1 fruit fly cellular context compared by ENCODE assay signal in the genomic region with DNA sequence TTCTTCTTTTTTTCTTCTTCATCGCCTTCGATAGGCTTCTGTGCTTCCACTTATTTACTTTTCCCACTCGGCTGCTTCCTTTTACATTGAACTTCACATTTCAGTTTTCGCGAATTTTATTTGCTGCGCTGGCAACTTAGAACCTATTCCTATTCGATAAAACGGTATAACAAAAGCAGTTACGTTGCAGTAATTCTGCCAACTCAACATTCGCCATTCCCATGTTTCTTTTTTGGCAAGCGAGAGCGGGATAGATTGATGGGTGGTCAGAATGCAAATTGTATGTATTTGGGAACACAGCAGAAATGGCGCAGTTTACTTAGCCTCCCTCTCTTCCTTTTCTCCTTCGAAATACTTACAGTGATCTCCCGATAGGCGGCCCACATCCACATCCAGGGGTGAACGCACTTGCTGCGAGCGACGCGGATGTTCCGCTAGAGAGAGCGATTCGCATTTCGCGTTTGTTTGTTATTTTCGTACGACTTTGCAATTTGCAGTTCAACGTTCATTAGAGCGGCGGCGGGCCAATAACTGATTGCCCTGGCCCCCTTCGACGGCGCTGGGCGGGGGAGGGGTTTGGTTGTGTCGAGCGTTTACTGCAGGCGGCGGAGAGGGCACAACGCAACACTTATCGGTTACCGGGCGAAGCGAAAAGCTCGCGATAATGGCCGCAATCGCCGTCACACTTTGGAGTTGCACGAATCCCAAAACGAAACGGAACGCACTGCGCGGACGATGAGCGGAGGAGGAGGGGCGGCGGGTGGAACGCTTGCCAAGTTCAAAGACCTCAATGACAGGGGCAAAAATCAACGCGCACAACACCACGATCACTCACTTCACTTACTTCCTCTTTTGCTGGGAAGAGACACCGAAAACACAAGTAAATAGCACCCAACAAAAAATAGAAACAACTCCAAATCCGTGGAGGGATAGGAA.
TF ChIP-seq lines count a peak whose summit lies in the region.

No protein-coding gene starts in this region.

TF ChIP-seq in whole organism, prepupa, 60 proteins besides CTCF, POLR2A, EP300 and RAD21 (continued from another document):
- no peak for TF ChIP-seq Eip75B (GFP tag; optimal IDR thresholded peaks at IDR 0.05; lab: Kevin White, UChicago)
- no peak for TF ChIP-seq CG3919 (GFP tag; optimal IDR thresholded peaks at IDR 0.05; lab: Kevin White, UChicago)
- no peak for TF ChIP-seq fkh (GFP tag; optimal IDR thresholded peaks at IDR 0.05; lab: Kevin White, UChicago)
- peak; percentile 40 for TF ChIP-seq pdm3 (GFP tag; optimal IDR thresholded peaks at IDR 0.05; lab: Kevin White, UChicago)
- TF ChIP-seq CG6792 (GFP tag; optimal IDR thresholded peaks at IDR 0.05; lab: Kevin White, UChicago): no peak
- TF ChIP-seq Hr4 (GFP tag; optimal IDR thresholded peaks at IDR 0.05; lab: Kevin White, UChicago): peak; percentile 40
- no peak for TF ChIP-seq CG9139 (GFP tag; optimal IDR thresholded peaks at IDR 0.05; lab: Kevin White, UChicago)
- no peak for TF ChIP-seq CG8632 (GFP tag; optimal IDR thresholded peaks at IDR 0.05; lab: Kevin White, UChicago)
- TF ChIP-seq CG1621 (tag; optimal IDR thresholded peaks at IDR 0.05; lab: Kevin White, UChicago): no peak
- no peak for TF ChIP-seq dac (GFP tag; optimal IDR thresholded peaks at IDR 0.05; lab: Kevin White, UChicago)
- TF ChIP-seq CG6808 (GFP tag; optimal IDR thresholded peaks at IDR 0.05; lab: Kevin White, UChicago): no peak
- peak; percentile 39 for TF ChIP-seq CG32006 (GFP tag; optimal IDR thresholded peaks at IDR 0.05; lab: Kevin White, UChicago)
- TF ChIP-seq eg (GFP tag; IDR thresholded peaks at IDR 0.05; lab: Robert Waterston, UW): peak; percentile 53; the same call in 2 of the 3 replicates
- TF ChIP-seq fd59A (GFP tag; optimal IDR thresholded peaks at IDR 0.05; lab: Kevin White, UChicago): no peak
- no peak for TF ChIP-seq Blimp-1 (GFP tag; optimal IDR thresholded peaks at IDR 0.05; lab: Kevin White, UChicago)
- peak; percentile 90 for TF ChIP-seq vri (GFP tag; optimal IDR thresholded peaks at IDR 0.05; lab: Kevin White, UChicago)
- no peak for TF ChIP-seq CG11294 (GFP tag; IDR thresholded peaks at IDR 0.05; lab: Robert Waterston, UW)
- no peak for TF ChIP-seq CG4318 (GFP tag; optimal IDR thresholded peaks at IDR 0.05; lab: Kevin White, UChicago)
- peak; percentile 1 for TF ChIP-seq CG10669 (GFP tag; optimal IDR thresholded peaks at IDR 0.05; lab: Kevin White, UChicago)
- TF ChIP-seq achi (GFP tag; optimal IDR thresholded peaks at IDR 0.05; lab: Kevin White, UChicago): no peak
- peak; percentile 53 for TF ChIP-seq CG15336 (GFP tag; IDR thresholded peaks at IDR 0.05; lab: Robert Waterston, UW)
- TF ChIP-seq Eip78C (GFP tag; lab: Kevin White, UChicago): peak; percentile 19
- TF ChIP-seq ss (GFP tag; optimal IDR thresholded peaks at IDR 0.05; lab: Kevin White, UChicago): no peak
- TF ChIP-seq Ets21C (GFP tag; optimal IDR thresholded peaks at IDR 0.05; lab: Kevin White, UChicago): no peak
- TF ChIP-seq Sox15 (GFP tag; optimal IDR thresholded peaks at IDR 0.05; lab: Kevin White, UChicago): no peak
- no peak for TF ChIP-seq CG16779 (tag; optimal IDR thresholded peaks at IDR 0.05; lab: Kevin White, UChicago)
- peak; percentile 20 for TF ChIP-seq Smox (GFP tag; optimal IDR thresholded peaks at IDR 0.05; lab: Kevin White, UChicago)
- peak; percentile 0 for TF ChIP-seq OdsH (GFP tag; optimal IDR thresholded peaks at IDR 0.05; lab: Kevin White, UChicago)
- peak; percentile 0 for TF ChIP-seq CG34406 (GFP tag; optimal IDR thresholded peaks at IDR 0.05; lab: Kevin White, UChicago)
- TF ChIP-seq dsx (GFP tag; optimal IDR thresholded peaks at IDR 0.05; lab: Kevin White, UChicago; ENCODE audit: poor library complexity, severe bottlenecking): no peak
- TF ChIP-seq net (GFP tag; optimal IDR thresholded peaks at IDR 0.05; lab: Kevin White, UChicago): no peak
- no peak for TF ChIP-seq CG8319 (GFP tag; optimal IDR thresholded peaks at IDR 0.05; lab: Kevin White, UChicago)
- no peak for TF ChIP-seq CG11762 (GFP tag; optimal IDR thresholded peaks at IDR 0.05; lab: Kevin White, UChicago; ENCODE audit: insufficient read depth)
- no peak for TF ChIP-seq spab (GFP tag; optimal IDR thresholded peaks at IDR 0.05; lab: Kevin White, UChicago)
- TF ChIP-seq Lpt (GFP tag; optimal IDR thresholded peaks at IDR 0.05; lab: Kevin White, UChicago): no peak
- TF ChIP-seq CG6854 (GFP tag; optimal IDR thresholded peaks at IDR 0.05; lab: Kevin White, UChicago): peak; percentile 8
- TF ChIP-seq Hr39 (GFP tag; optimal IDR thresholded peaks at IDR 0.05; lab: Kevin White, UChicago): peak; percentile 16
- no peak for TF ChIP-seq CG8119 (GFP tag; IDR thresholded peaks at IDR 0.05; lab: Robert Waterston, UW)
TF ChIP-seq in whole organism, prepupa: peak in this region for 26.
